Fruit fly (Drosophila melanogaster): Measurements from ENCODE around the gene trol.

The trol gene

DNA sequence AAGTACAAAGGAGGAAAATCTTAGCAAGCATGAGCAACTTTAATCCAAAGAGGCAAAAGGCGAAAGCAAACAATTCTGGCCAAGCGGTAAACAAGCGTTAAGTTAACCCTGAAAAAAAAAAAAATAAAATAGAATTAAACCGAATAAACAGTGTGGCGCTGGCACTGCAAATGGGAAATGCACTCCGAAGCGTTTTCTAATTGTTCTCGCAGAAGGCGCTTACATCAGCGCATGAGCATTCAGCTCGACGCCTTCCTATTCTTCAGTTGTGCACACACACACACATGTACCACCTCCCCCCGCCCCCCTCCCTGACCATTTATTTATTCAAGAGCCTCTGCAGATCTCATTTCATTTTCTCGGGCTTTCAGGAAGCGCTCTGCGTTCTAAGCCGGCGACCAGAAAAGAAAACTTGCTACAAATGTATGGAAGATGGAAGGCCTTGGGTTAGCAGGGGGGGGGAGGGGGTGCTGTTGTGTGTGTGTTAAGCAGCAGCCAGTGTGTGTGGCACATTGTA, 33.9 kb downstream of the trol start:
- TF ChIP-seq CG8478 (optimal IDR thresholded peaks at IDR 0.05) (no peak), CTCF (optimal IDR thresholded peaks at IDR 0.05) (no peak)

- TF ChIP-seq CG8478 (optimal IDR thresholded peaks at IDR 0.05) (no peak), CTCF (optimal IDR thresholded peaks at IDR 0.05) (no peak)
Observed at dm6 chrX:2508880-2509279, 36.3 kb downstream of the trol start.

DNA sequence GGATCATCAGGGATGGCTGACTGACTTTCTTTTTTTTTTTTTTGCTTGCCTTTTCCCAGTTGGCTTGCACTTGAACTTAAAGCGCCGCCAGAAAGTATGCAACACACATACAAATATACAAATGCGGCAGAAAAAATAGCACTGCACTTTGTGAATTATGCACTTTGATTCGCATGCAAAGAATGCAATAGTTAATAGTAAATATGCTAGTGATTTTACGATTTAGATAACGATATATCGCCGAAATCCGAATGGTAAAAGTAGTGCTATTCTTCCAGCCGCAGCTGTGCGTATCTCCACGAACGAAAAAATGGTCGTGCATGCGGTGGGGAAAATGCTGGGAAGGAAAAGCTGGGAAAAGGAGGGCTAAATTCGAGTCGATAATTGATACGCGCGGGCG, 41.8 kb downstream of the trol start:
- TF ChIP-seq CTCF (optimal IDR thresholded peaks at IDR 0.05) (no peak), CG8478 (optimal IDR thresholded peaks at IDR 0.05) (no peak)

- TF ChIP-seq CG8478 (optimal IDR thresholded peaks at IDR 0.05) (no peak), CTCF (optimal IDR thresholded peaks at IDR 0.05) (no peak)
Observed at dm6 chrX:2469843-2470442, 75.3 kb downstream of the trol start, which contains the start of gene boi. Gene boi (minus strand): TSS chrX:2470043.

DNA sequence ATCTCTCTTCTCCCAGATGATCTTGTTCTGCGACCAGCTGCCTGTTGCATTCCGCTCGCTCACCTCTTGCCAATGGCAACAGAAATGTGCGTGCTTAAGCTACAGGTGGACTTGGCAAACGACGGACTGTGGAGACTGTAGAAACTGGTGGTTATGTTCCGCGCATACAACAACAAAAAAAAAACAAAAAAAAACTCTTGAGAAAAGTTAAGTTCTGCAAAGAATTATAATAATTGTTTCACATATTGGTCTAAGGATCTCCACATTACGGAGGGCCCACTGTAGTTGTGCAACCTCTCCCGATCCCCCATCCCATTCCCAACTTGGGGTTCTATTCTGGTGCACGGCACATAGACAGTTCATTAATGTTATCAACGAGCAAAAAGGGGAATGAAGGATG, 76.7 kb downstream of the trol start:
- no peak for TF ChIP-seq CTCF (optimal IDR thresholded peaks at IDR 0.05)
- TF ChIP-seq CG8478 (optimal IDR thresholded peaks at IDR 0.05) = no peak

- no peak for TF ChIP-seq CTCF (optimal IDR thresholded peaks at IDR 0.05)
- no peak for TF ChIP-seq CG8478 (optimal IDR thresholded peaks at IDR 0.05)
Observed at dm6 chrX:2466919-2467318, 78.3 kb downstream of the trol start.

DNA sequence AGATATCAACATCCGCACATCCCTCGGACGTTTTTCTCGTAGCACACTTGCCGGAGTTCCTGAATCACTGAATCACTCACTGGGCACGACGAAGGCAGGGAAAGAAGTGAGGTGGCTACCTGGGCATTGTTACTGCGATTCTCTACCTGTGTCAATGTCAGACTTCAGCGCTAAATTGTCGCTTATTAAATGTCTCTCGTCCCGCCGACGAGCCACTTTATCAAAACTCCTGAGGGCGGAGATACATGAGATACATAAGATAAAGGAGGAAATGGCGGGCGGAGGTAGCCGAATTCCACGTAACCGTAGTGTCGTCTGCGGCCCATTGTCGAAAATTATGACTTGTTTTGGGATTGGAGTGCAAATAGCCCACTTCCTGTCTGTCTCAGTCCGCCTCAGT, 79.5 kb downstream of the trol start:
- TF ChIP-seq CG8478 (optimal IDR thresholded peaks at IDR 0.05) (no peak), CTCF (optimal IDR thresholded peaks at IDR 0.05) (no peak)

- TF ChIP-seq CG8478 (optimal IDR thresholded peaks at IDR 0.05) (no peak), CTCF (optimal IDR thresholded peaks at IDR 0.05) (no peak)
Observed at dm6 chrX:2464189-2464588, 81.0 kb downstream of the trol start.

DNA sequence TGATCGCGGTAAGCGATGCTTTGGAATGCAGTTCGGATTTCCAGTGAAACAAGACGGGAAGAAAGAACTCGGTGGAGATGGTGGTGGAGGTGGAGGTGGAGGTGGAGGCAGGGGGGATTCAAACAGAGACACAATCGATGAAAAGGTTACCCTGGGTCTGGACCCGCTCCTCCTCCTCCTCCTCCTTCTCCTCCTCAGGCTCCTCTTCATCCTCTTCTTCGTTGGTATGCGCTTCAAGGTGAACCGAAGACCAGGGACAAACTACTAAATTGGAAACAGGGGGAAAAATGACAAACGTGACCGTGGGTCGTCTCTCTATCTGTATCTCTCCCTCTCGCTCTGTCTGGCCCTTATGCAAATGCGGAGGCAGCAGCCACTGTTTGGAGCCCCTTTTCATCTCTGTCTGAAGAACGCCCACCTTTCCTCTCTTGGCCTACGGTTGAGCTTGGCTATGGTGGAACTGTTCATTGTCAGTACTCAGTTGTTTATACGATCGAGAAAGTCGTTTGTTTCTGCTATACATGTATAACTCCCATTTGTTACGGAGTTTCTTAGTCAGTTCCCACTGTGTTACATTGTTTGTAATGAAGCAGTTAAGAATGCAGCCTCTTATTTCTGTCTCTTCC, 82.2 kb downstream of the trol start:
- TF ChIP-seq CG8478 (optimal IDR thresholded peaks at IDR 0.05) = no peak
- TF ChIP-seq CTCF (optimal IDR thresholded peaks at IDR 0.05) = no peak

DNA sequence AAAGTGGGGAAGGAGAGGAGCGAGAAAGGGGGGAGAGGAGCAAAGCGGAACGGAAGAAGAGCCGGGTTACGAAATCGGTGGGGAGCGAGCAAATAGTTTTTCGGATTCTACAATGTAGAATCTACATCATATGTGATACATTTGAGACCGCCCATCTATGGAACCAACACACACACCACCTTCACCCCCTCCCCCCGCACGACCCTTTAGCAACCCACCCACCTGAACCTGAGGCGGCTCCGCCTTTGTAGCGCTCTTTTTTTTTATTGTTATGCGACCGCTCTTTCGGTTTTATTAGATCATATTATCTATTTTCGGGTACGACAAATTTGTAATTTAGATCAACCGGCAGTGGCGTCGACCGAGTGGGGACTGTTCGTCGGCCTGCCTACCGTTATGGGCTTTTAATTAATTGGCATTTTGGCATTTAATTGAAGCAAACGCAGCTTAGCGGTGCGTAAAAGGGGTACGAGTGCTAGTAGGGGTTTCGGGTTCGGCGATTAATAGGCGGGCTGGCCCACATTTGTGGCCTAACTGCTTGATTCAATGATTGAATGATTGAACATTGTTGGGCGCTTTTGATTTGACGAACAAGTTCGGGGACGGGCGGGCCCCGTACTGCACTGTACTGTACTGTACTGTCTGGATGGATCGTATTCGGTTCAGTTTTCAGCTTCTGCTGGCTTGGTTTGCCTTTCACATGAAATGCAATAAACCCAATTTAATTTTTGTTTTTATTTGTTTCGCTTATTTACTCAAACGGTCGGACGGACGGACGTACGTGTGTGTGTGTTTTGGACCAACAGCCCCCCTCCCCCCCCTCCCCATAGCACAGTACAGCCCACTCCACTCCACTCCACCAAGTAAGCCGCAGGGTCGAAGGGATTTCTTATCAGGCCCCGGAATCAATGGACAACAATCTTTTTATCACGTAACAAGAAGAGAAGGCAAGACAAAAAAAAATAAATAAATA, 83.5 kb downstream of the trol start:
- no peak for TF ChIP-seq CG8478 (optimal IDR thresholded peaks at IDR 0.05)
- no peak for TF ChIP-seq CTCF (optimal IDR thresholded peaks at IDR 0.05)

DNA sequence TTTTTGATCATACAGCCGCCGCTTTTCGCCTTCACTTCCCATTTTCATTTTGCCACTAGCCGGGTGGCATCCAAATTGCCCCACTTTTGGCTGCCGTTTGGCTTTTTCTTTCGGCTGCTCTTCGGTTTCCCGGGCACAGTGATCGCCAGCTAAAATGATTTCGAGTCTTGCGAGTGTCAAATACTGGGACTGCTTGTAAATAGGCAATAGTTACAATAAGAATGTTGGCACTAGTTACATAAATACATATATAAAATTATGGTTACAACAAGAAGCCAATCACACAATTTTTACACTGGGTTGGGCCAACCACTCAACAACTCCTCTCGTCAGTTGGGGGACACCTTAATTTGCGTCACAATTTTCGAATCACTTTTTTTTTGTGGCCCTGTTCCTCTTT, 85.4 kb downstream of the trol start:
- TF ChIP-seq CG8478 (optimal IDR thresholded peaks at IDR 0.05) = no peak
- TF ChIP-seq CTCF (optimal IDR thresholded peaks at IDR 0.05) = no peak

DNA sequence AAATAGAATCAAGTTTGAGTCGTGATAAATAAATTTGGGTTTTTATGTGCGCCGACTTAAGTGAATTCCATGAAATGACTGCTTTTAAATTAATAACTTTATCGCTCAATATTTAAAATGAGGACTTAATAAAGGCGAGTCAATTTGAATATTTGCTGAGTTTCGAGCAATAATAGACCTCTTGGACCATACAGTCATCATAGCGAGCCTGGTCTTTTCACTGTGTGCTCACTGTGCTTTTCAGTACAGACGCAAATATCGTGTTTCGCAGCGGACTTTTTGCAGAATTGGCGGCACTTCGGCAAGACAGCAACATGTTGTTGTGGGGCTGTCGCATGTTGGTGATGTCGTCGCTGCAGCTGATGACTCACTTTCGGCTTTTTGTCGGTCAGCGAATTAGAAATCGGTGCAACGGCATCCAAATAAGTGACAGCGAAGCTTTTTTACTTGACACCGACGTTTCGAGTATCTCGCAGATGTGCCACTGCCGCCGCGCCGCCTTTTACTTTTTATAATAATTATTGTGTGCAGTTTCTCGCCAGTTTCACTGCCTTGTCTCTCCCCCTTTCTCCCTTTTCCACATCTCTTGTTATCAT, 87.3 kb downstream of the trol start:
- TF ChIP-seq CTCF (optimal IDR thresholded peaks at IDR 0.05) (no peak), CG8478 (optimal IDR thresholded peaks at IDR 0.05) (no peak)

DNA sequence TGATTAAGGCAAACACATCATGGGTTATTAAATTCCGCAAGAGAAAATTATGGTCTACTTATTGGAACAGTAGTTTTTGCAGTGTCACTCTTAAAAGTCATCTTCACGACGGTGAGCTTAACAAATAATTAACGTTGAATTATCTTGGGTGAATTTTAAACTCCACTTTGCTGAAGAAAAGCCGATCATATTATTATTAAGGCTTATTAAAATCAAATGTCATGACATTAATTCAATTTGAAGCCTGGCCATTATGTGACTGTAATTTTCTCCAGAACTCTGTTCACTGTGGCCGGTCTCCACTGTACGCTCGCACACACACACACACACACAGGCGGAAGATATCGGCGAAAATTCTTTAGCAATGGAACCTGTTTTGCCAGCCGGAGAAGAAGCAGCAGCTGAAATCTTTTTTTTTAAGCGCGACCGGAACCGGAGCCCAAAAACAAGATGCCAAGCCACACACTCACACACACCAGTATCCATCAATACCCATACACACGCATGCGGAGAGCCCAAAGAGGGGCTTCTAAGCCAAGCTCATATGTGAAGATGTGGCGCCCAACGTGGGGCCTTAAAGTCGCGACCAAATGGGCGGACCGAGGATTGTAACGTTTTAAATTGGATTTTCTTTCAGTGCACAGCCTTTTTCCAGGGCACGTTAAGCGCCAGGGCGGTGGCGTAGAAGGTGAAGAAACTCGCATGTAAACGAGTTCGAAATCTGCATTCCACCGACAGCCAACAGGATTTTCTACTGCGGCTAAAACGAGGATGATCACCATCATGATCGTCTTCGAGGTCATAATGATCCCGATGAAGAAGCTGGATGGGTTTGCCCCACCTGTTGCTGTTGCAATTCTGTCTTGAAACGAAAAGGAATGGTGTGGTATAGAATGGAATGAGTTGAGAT, 89.6 kb downstream of the trol start:
- TF ChIP-seq CG8478 (optimal IDR thresholded peaks at IDR 0.05) = no peak
- TF ChIP-seq CTCF (optimal IDR thresholded peaks at IDR 0.05) = no peak

dm6 chrX:2453772-2454171, 91.5 kb downstream of the trol start:
- TF ChIP-seq CG8478 (optimal IDR thresholded peaks at IDR 0.05) = no peak
- no peak for TF ChIP-seq CTCF (optimal IDR thresholded peaks at IDR 0.05)
